Worm (Caenorhabditis elegans) whole organism, late embryonic: ENCODE results near the gene mdt-21.
A peak's percentile ranks its signal among the peaks of the same experiment; 100 is the strongest.

Source experiments
- ama-1 ChIP-seq: fragments of 150-350 bp; optimal IDR thresholded peaks from 2 replicates; lab custom pipeline; 2014
- eyg-1 ChIP-seq: sonication (generic microtip); optimal IDR thresholded peaks from 2 replicates; lab custom pipeline; 2016; ENCODE audit warnings: missing genotype, missing genetic modification characterization, missing compliant biosample characterization
- rnt-1 ChIP-seq: sonication (generic microtip); optimal IDR thresholded peaks from 2 replicates; lab custom pipeline; 2016; ENCODE audit warnings: missing genetic modification characterization, missing compliant biosample characterization

ce11 chrIII:11825654-11826053 lies 48.2 kb downstream of the mdt-21 start:
- TF ChIP-seq ama-1 (lab: Kevin White, UChicago): no peak
- no peak for TF ChIP-seq eyg-1
- TF ChIP-seq rnt-1 (tag; lab: Kevin White, UChicago): peak; percentile 48
